Fruit fly (Drosophila melanogaster): Measurements from ENCODE around the gene CG32793.

CG32793 gene

DNA sequence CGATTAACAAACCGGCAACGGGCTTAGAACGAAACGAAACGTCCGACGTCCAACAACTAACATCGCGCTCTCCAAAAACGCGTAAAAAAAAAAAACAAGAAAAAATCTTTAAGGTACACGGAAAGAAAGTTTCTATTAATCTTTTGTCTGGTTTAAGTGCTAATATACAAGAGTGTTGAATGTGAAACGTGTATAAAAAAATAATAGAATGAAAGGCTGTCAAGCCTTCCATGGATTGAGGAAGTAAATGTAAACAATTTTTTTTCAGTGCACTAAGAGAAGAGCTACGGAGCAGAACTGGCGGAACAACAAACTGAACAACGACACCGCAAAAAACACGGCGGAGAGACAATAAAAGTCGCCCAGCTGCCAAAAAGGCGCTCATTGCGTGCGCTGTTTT is 9.9 kb upstream of the CG32793 start, which contains the start of gene CG3588:
TSS of gene CG3588 (plus strand) at position 29 of the 400 bp plus-strand sequence.
- TF ChIP-seq CG8159 (tag; optimal IDR thresholded peaks at IDR 0.05) (no peak), rn (GFP tag; IDR thresholded peaks at IDR 0.05) (no peak)

DNA sequence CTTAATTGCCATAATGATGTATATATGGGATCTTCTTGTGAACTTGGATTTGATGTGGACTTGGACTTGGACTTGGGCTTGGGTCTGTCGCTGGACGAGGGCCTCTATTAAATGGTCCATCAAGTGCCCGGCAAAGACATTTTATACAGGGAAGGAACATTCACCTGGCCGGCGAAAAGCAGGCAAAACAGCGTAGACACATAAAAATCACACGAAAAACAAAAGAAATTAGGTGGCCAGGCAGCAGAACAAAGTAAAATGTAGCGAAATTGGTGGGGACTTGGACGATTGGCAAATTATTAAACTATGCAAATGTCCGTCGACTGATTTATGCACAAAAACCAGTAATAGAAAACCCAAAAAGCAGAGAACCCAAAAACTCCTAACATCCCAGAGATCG is 2.4 kb upstream of the CG32793 start, which contains the start of gene CG14424:
TSS of gene CG14424 (minus strand) at position 101 of the 400 bp plus-strand sequence.
- TF ChIP-seq CG8301 (tag; optimal IDR thresholded peaks at IDR 0.05) = no peak
- TF ChIP-seq CG4496 (GFP tag; IDR thresholded peaks at IDR 0.05) = no peak
- no peak for TF ChIP-seq CG8159 (tag; optimal IDR thresholded peaks at IDR 0.05)
- no peak for TF ChIP-seq Pif1A (GFP tag; optimal IDR thresholded peaks at IDR 0.05)
- TF ChIP-seq EcR (GFP tag; optimal IDR thresholded peaks at IDR 0.05) = no peak

DNA sequence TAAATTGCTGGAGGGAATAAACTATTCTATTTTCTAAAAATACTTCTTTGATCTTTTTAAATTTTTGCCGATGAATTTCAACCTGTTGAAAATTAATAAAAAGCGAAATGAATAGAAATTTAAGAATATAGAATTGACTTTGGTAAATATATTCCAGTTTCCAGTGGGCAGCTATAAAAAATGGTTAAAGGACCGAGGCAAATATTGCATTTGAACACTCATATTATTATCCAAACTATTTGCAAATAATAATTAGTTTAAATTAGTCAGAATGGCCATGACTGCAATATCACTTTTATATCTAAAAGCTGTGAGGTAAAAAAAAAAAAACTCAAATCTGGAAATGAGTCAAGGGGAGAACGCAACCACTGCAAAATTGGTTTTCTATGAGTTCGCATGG is 5.2 kb downstream of the CG32793 start, which contains the start of gene CG3592:
TSS of gene CG3592 (plus strand) at position 301 of the 400 bp plus-strand sequence.
- TF ChIP-seq Ets98B (GFP tag; IDR thresholded peaks at IDR 0.05) (no peak), CG12605 (GFP tag; IDR thresholded peaks at IDR 0.05) (no peak), CG34367 (tag; optimal IDR thresholded peaks at IDR 0.05) (no peak), EcR (GFP tag; optimal IDR thresholded peaks at IDR 0.05) (no peak), CG17806 (tag; optimal IDR thresholded peaks at IDR 0.05) (no peak), CG8159 (tag; optimal IDR thresholded peaks at IDR 0.05) (no peak), CG10348 (GFP tag; IDR thresholded peaks at IDR 0.05) (no peak), fd96Ca (GFP tag; IDR thresholded peaks at IDR 0.05) (no peak), CG4496 (GFP tag; IDR thresholded peaks at IDR 0.05) (no peak), D1 (tag; optimal IDR thresholded peaks at IDR 0.05) (no peak), gl (tag; optimal IDR thresholded peaks at IDR 0.05) (no peak)

DNA sequence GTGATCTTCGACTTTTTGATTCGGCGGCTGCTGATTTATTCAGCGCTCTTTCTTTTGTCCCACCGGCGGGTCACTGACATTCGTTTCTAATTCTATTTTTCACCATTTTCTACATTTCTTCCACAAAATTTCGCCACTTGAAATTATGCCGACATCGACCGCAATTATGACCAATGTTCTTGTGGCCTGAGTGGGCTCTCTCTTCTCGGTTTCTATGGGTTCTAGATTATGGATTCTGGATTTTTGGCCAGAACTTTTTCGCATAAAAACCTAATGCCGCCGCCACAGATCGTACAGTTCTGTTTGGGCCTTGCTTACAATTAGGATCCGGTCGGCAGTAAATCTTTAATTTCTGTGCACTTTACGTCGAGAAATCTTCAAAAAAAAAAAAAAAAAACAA is 7.1 kb downstream of the CG32793 start, which contains the start of gene CG3598:
TSS of gene CG3598 (plus strand) at position 301 of the 400 bp plus-strand sequence.
- TF ChIP-seq CG32121 (GFP tag; IDR thresholded peaks at IDR 0.05) (no peak), EcR (GFP tag; optimal IDR thresholded peaks at IDR 0.05) (no peak), CG13204 (GFP tag; optimal IDR thresholded peaks at IDR 0.05) (no peak), D1 (tag; optimal IDR thresholded peaks at IDR 0.05) (no peak)

- TF ChIP-seq fd96Ca (GFP tag; IDR thresholded peaks at IDR 0.05) (no peak), CG17806 (tag; optimal IDR thresholded peaks at IDR 0.05) (no peak), rn (GFP tag; IDR thresholded peaks at IDR 0.05) (no peak), CG32121 (GFP tag; IDR thresholded peaks at IDR 0.05) (no peak)
Observed at dm6 chrX:2938556-2938955, 9.0 kb downstream of the CG32793 start, which contains the start of gene CG14420. Gene CG14420 (plus strand): TSS chrX:2938856.

dm6 chrX:2941108-2941507 is 11.5 kb downstream of the CG32793 start, which contains the start of gene CG14421:
Gene CG14421 (plus strand): TSS chrX:2941408.
- TF ChIP-seq Pif1B (GFP tag; optimal IDR thresholded peaks at IDR 0.05) (no peak), CG4496 (GFP tag; IDR thresholded peaks at IDR 0.05) (no peak), Snoo (tag; optimal IDR thresholded peaks at IDR 0.05) (no peak), CG32121 (GFP tag; IDR thresholded peaks at IDR 0.05) (no peak), EcR (GFP tag; optimal IDR thresholded peaks at IDR 0.05) (no peak), CG13204 (GFP tag; optimal IDR thresholded peaks at IDR 0.05) (no peak), D1 (tag; optimal IDR thresholded peaks at IDR 0.05) (no peak), CG17806 (tag; optimal IDR thresholded peaks at IDR 0.05) (no peak), CG12605 (GFP tag; IDR thresholded peaks at IDR 0.05) (no peak), CG9948 (tag; optimal IDR thresholded peaks at IDR 0.05) (no peak), fd96Ca (GFP tag; IDR thresholded peaks at IDR 0.05) (no peak), Pif1A (GFP tag; optimal IDR thresholded peaks at IDR 0.05) (no peak), Ets98B (GFP tag; IDR thresholded peaks at IDR 0.05) (no peak), CG34367 (tag; optimal IDR thresholded peaks at IDR 0.05) (no peak), CG15710 (tag; optimal IDR thresholded peaks at IDR 0.05) (no peak), CG8301 (tag; optimal IDR thresholded peaks at IDR 0.05) (no peak)

DNA sequence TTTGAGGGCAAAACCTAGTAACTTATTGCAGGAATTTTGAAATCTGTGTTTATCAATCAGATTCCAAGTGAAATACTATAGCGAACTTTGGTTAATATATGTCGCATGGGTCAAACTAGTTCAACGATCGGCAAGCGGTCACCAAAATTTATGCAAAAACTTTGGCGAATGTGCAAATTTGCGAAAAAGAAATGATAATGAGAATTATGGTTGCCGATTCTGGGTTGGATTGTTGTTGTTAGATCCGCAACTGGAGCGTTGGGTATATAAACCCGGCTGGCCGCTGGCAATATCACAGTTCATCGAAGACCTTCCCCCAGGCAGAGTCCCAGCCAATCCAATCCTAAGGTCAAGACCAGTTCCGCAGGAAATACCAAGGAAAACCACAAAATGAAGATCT is 13.5 kb downstream of the CG32793 start, which contains the start of gene CG14422:
TSS of gene CG14422 (plus strand) at position 301 of the 400 bp plus-strand sequence.
- no peak for TF ChIP-seq CG4496 (GFP tag; IDR thresholded peaks at IDR 0.05)
- no peak for TF ChIP-seq CG10348 (GFP tag; IDR thresholded peaks at IDR 0.05)
- no peak for TF ChIP-seq Pif1A (GFP tag; optimal IDR thresholded peaks at IDR 0.05)
- no peak for TF ChIP-seq fd96Ca (GFP tag; IDR thresholded peaks at IDR 0.05)
- no peak for TF ChIP-seq CG14655 (GFP tag; optimal IDR thresholded peaks at IDR 0.05)

DNA sequence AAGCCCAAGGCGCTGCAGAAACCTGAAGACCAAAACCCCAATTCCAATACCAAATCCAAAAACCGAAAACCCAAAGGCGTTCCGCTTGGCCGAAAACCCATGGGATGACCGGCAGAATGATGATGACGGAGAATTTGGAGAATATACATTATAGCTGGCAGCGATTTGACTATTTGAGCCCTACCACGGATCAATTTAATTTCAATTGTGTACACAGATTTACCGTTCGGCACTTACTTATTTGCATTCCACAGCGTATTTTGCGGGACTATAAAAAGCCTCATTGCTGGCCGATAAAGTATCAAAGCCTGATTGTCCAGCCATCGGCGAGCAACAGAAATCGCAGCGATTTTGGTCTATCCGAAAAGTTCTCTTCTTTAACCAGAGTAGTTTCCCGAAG is 15.5 kb downstream of the CG32793 start, which contains the start of gene CG14423:
TSS of gene CG14423 (plus strand) at position 301 of the 400 bp plus-strand sequence.
- TF ChIP-seq CG17806 (tag; optimal IDR thresholded peaks at IDR 0.05) (no peak), CG10348 (GFP tag; IDR thresholded peaks at IDR 0.05) (no peak), CG32121 (GFP tag; IDR thresholded peaks at IDR 0.05) (no peak), D1 (tag; optimal IDR thresholded peaks at IDR 0.05) (no peak), EcR (GFP tag; optimal IDR thresholded peaks at IDR 0.05) (no peak), Pif1A (GFP tag; optimal IDR thresholded peaks at IDR 0.05) (no peak), Snoo (tag; optimal IDR thresholded peaks at IDR 0.05) (no peak), CG13204 (GFP tag; optimal IDR thresholded peaks at IDR 0.05) (no peak), fd96Ca (GFP tag; IDR thresholded peaks at IDR 0.05) (no peak), CG14655 (GFP tag; optimal IDR thresholded peaks at IDR 0.05) (no peak), CG4496 (GFP tag; IDR thresholded peaks at IDR 0.05) (no peak), rn (GFP tag; IDR thresholded peaks at IDR 0.05) (no peak), CG8301 (tag; optimal IDR thresholded peaks at IDR 0.05) (no peak), Ets98B (GFP tag; IDR thresholded peaks at IDR 0.05) (no peak), CG9948 (tag; optimal IDR thresholded peaks at IDR 0.05) (no peak), CG8159 (tag; optimal IDR thresholded peaks at IDR 0.05) (no peak), CG12605 (GFP tag; IDR thresholded peaks at IDR 0.05) (no peak), CG15710 (tag; optimal IDR thresholded peaks at IDR 0.05) (no peak), gl (tag; optimal IDR thresholded peaks at IDR 0.05) (no peak), CG34367 (tag; optimal IDR thresholded peaks at IDR 0.05) (no peak)

Measured in whole organism, pupa.